Fruit fly (Drosophila melanogaster) whole organism, embryonic: ENCODE measurements around the gene PolE2.
A peak's percentile ranks its signal among the peaks of the same experiment; 100 is the strongest.

Source experiments
- Bdp1 ChIP-seq: fragments of 200-800 bp; sonication (Bioruptor generic); optimal IDR thresholded peaks from 3 replicates; lab custom pipeline; 2016; ENCODE audit warnings: missing biosample characterization, missing genetic modification characterization
- CG10267 ChIP-seq: fragments of 200-800 bp; sonication (Bioruptor generic); optimal IDR thresholded peaks from 2 replicates; lab custom pipeline; 2018; ENCODE audit warnings: missing biosample characterization, mild to moderate bottlenecking, missing genetic modification characterization, moderate library complexity
- CG10431 ChIP-seq: fragments of 200-800 bp; sonication (Bioruptor generic); optimal IDR thresholded peaks from 3 replicates; lab custom pipeline; 2018; ENCODE audit warnings: missing biosample characterization, mild to moderate bottlenecking, missing genetic modification characterization
- CG10462 ChIP-seq: fragments of 200-800 bp; sonication (Bioruptor generic); optimal IDR thresholded peaks from 2 replicates; lab custom pipeline; 2016; ENCODE audit warnings: missing biosample characterization, missing genetic modification characterization
- CG1529 ChIP-seq: fragments of 200-800 bp; sonication (Bioruptor generic); optimal IDR thresholded peaks from 3 replicates; lab custom pipeline; 2018; ENCODE audit warnings: missing biosample characterization, missing genetic modification characterization
- CG2120 ChIP-seq: fragments of 200-800 bp; sonication (Bioruptor generic); optimal IDR thresholded peaks from 3 replicates; lab custom pipeline; 2016; ENCODE audit warnings: missing biosample characterization, missing genetic modification characterization
- CG2889 ChIP-seq: fragments of 200-800 bp; sonication (Bioruptor generic); IDR thresholded peaks from 3 replicates; pipeline ENCODE4 v1.3.6; 2022; ENCODE audit warnings: missing biosample characterization, missing genetic modification characterization
- CG34224 ChIP-seq: fragments of 200-800 bp; sonication (Bioruptor generic); IDR thresholded peaks from 3 replicates; pipeline ENCODE4 v1.3.6; 2022; ENCODE audit warnings: missing biosample characterization, missing genetic modification characterization; ENCODE audit not compliant: partially characterized antibody
- CG3838 ChIP-seq: fragments of 200-800 bp; sonication (Bioruptor generic); optimal IDR thresholded peaks from 3 replicates; lab custom pipeline; 2016; ENCODE audit warnings: missing biosample characterization, missing genetic modification characterization
- CG4404 ChIP-seq: fragments of 200-800 bp; sonication (Bioruptor generic); IDR thresholded peaks from 2 replicates; pipeline ENCODE4 v1.3.6; 2022; ENCODE audit warnings: missing biosample characterization, missing genetic modification characterization
- CG4707 ChIP-seq: fragments of 200-800 bp; sonication (Bioruptor generic); optimal IDR thresholded peaks from 2 replicates; lab custom pipeline; 2018; ENCODE audit warnings: missing biosample characterization, mild to moderate bottlenecking, missing genetic modification characterization, moderate library complexity
- CG6683 ChIP-seq: fragments of 200-800 bp; sonication (Bioruptor generic); optimal IDR thresholded peaks from 2 replicates; lab custom pipeline; 2017; ENCODE audit warnings: missing biosample characterization, mild to moderate bottlenecking, missing genetic modification characterization, missing genetic modification reagents
- CG6791 ChIP-seq: fragments of 200-800 bp; sonication (Bioruptor generic); IDR thresholded peaks from 3 replicates; pipeline ENCODE4 v1.3.6; 2022; ENCODE audit warnings: missing biosample characterization, missing genetic modification characterization; ENCODE audit not compliant: partially characterized antibody
- CG7271 ChIP-seq: fragments of 200-800 bp; sonication (Bioruptor generic); optimal IDR thresholded peaks from 2 replicates; lab custom pipeline; 2018; ENCODE audit warnings: missing biosample characterization, mild to moderate bottlenecking, missing genetic modification characterization, moderate library complexity
- CG7963 ChIP-seq: fragments of 200-800 bp; sonication (Bioruptor generic); IDR thresholded peaks from 3 replicates; pipeline ENCODE4 v1.3.6; 2022; ENCODE audit warnings: missing biosample characterization, missing genetic modification characterization; ENCODE audit not compliant: partially characterized antibody
- CG7987 ChIP-seq: fragments of 200-800 bp; sonication (Bioruptor generic); optimal IDR thresholded peaks from 2 replicates; lab custom pipeline; 2018; ENCODE audit warnings: missing biosample characterization, mild to moderate bottlenecking, missing genetic modification characterization, moderate library complexity
- CG8388 ChIP-seq: fragments of 200-800 bp; sonication (Bioruptor generic); optimal IDR thresholded peaks from 2 replicates; lab custom pipeline; 2019; ENCODE audit warnings: missing biosample characterization, mild to moderate bottlenecking, missing genetic modification characterization, moderate library complexity
- CG9797 ChIP-seq: fragments of 200-800 bp; sonication (Bioruptor generic); optimal IDR thresholded peaks from 3 replicates; lab custom pipeline; 2018; ENCODE audit warnings: missing biosample characterization, mild to moderate bottlenecking, missing genetic modification characterization
- Dip3 ChIP-seq: fragments of 200-800 bp; sonication (Bioruptor generic); optimal IDR thresholded peaks from 3 replicates; lab custom pipeline; 2016; ENCODE audit warnings: missing biosample characterization, missing genetic modification characterization
- Dp ChIP-seq: fragments of 200-800 bp; sonication (Bioruptor generic); optimal IDR thresholded peaks from 2 replicates; lab custom pipeline; 2018; ENCODE audit warnings: missing biosample characterization, mild to moderate bottlenecking, missing genetic modification characterization, moderate library complexity
- Drgx ChIP-seq: fragments of 200-800 bp; sonication (Bioruptor generic); IDR thresholded peaks from 2 replicates; pipeline ENCODE4 v1.3.6; 2022; ENCODE audit warnings: missing biosample characterization, missing genetic modification characterization
- MBD-R2 ChIP-seq: fragments of 200-800 bp; sonication (Bioruptor generic); IDR thresholded peaks from 2 replicates; pipeline ENCODE4 v1.3.6; 2022; ENCODE audit warnings: missing biosample characterization, missing genetic modification characterization
- NC2α ChIP-seq: fragments of 200-800 bp; sonication (Bioruptor generic); optimal IDR thresholded peaks from 2 replicates; lab custom pipeline; 2016; ENCODE audit warnings: missing biosample characterization, missing genetic modification characterization
- Opbp ChIP-seq: fragments of 200-800 bp; sonication (Bioruptor generic); IDR thresholded peaks from 3 replicates; pipeline ENCODE4 v1.3.6; 2022; ENCODE audit warnings: missing biosample characterization, missing genetic modification characterization; ENCODE audit not compliant: partially characterized antibody
- Pdp1 ChIP-seq, 2 experiments: fragments of 200-800 bp; sonication (Bioruptor generic); optimal IDR thresholded peaks; 3 replicates each; lab custom pipeline; 2016; ENCODE audit warnings: missing biosample characterization in 2 of 2, missing genetic modification characterization in 2 of 2, mild to moderate bottlenecking in 1 of 2, moderate library complexity in 1 of 2
- Trl ChIP-seq, 3 experiments: fragments of >200 bp in 2 of 3; fragments of 200-800 bp in 1 of 3; sonication (Bioruptor generic) in 1 of 3; optimal IDR thresholded peaks; 2 replicates in 1 of 3; 3 replicates in 2 of 3; lab custom pipeline; 2016 to 2017; ENCODE audit warnings: missing biosample characterization in 1 of 3, missing genetic modification characterization in 1 of 3
- ab ChIP-seq: fragments of 200-800 bp; sonication (Bioruptor generic); optimal IDR thresholded peaks from 2 replicates; lab custom pipeline; 2016; ENCODE audit warnings: missing biosample characterization, missing genetic modification characterization
- chinmo ChIP-seq: fragments of 200-800 bp; sonication (Bioruptor generic); IDR thresholded peaks from 4 replicates; pipeline ENCODE4 v1.3.6; 2022; ENCODE audit warnings: missing biosample characterization, missing genetic modification characterization; ENCODE audit not compliant: partially characterized antibody
- dpn ChIP-seq, 2 experiments: fragments of 200-800 bp; sonication (Bioruptor generic); optimal IDR thresholded peaks; 3 replicates each; lab custom pipeline; 2016; ENCODE audit warnings: missing biosample characterization in 2 of 2, missing genetic modification characterization in 2 of 2
- fd102C ChIP-seq: fragments of 200-800 bp; sonication (Bioruptor generic); optimal IDR thresholded peaks from 2 replicates; lab custom pipeline; 2018; ENCODE audit warnings: missing biosample characterization, mild to moderate bottlenecking, missing genetic modification characterization, moderate library complexity
- fd3F ChIP-seq: fragments of 200-800 bp; sonication (Bioruptor generic); optimal IDR thresholded peaks from 2 replicates; lab custom pipeline; 2018; ENCODE audit warnings: missing biosample characterization, mild to moderate bottlenecking, missing genetic modification characterization, moderate library complexity
- gcm ChIP-seq: fragments of 200-800 bp; sonication (Bioruptor generic); optimal IDR thresholded peaks from 2 replicates; lab custom pipeline; 2019; ENCODE audit warnings: missing biosample characterization, mild to moderate bottlenecking, missing genetic modification characterization, moderate library complexity
- gsb-n ChIP-seq: fragments of 200-800 bp; sonication (Bioruptor generic); optimal IDR thresholded peaks from 3 replicates; lab custom pipeline; 2018; ENCODE audit warnings: missing biosample characterization, mild to moderate bottlenecking, missing genetic modification characterization
- jing ChIP-seq: fragments of 200-800 bp; sonication (Bioruptor generic); optimal IDR thresholded peaks from 2 replicates; lab custom pipeline; 2018; ENCODE audit warnings: missing biosample characterization, mild to moderate bottlenecking, missing genetic modification characterization
- luna ChIP-seq: fragments of 200-800 bp; sonication (Bioruptor generic); optimal IDR thresholded peaks from 2 replicates; lab custom pipeline; 2016; ENCODE audit warnings: missing biosample characterization, missing genetic modification characterization
- onecut ChIP-seq: fragments of 200-800 bp; sonication (Bioruptor generic); IDR thresholded peaks from 2 replicates; pipeline ENCODE4 v1.3.6; 2022; ENCODE audit warnings: missing biosample characterization, missing genetic modification characterization
- org-1 ChIP-seq: fragments of 200-800 bp; sonication (Bioruptor generic); optimal IDR thresholded peaks from 2 replicates; lab custom pipeline; 2017; ENCODE audit warnings: missing biosample characterization, missing genetic modification characterization
- pb ChIP-seq: fragments of 200-800 bp; sonication (Bioruptor generic); optimal IDR thresholded peaks from 3 replicates; lab custom pipeline; 2016; ENCODE audit warnings: missing biosample characterization, missing genetic modification characterization
- peb ChIP-seq: fragments of 200-800 bp; sonication (Bioruptor generic); IDR thresholded peaks from 2 replicates; pipeline ENCODE4 v1.3.6; 2022; ENCODE audit warnings: missing biosample characterization, missing genetic modification characterization
- pzg ChIP-seq: fragments of 200-800 bp; sonication (Bioruptor generic); optimal IDR thresholded peaks from 3 replicates; lab custom pipeline; 2018; ENCODE audit warnings: missing biosample characterization, mild to moderate bottlenecking, missing genetic modification characterization, moderate library complexity
- ranshi ChIP-seq: fragments of 200-800 bp; sonication (Bioruptor generic); IDR thresholded peaks from 2 replicates; pipeline ENCODE4 v1.3.6; 2022; ENCODE audit warnings: missing biosample characterization, missing genetic modification characterization
- run ChIP-seq: fragments of 200-800 bp; sonication (Bioruptor generic); optimal IDR thresholded peaks from 3 replicates; lab custom pipeline; 2018; ENCODE audit warnings: missing biosample characterization, mild to moderate bottlenecking, missing genetic modification characterization
- schlank ChIP-seq: fragments of 200-800 bp; sonication (Bioruptor generic); optimal IDR thresholded peaks from 2 replicates; lab custom pipeline; 2018; ENCODE audit warnings: missing biosample characterization, mild to moderate bottlenecking, missing genetic modification characterization
- sens-2 ChIP-seq: fragments of 200-800 bp; sonication (Bioruptor generic); IDR thresholded peaks from 2 replicates; pipeline ENCODE4 v1.3.6; 2022; ENCODE audit warnings: missing biosample characterization, missing genetic modification characterization
- tin ChIP-seq: fragments of 200-800 bp; sonication (Bioruptor generic); optimal IDR thresholded peaks from 3 replicates; lab custom pipeline; 2016; ENCODE audit warnings: missing biosample characterization, missing genetic modification characterization
- vfl ChIP-seq: fragments of 200-800 bp; sonication (Bioruptor generic); optimal IDR thresholded peaks from 2 replicates; lab custom pipeline; 2016; ENCODE audit warnings: missing biosample characterization, missing genetic modification characterization
- wor ChIP-seq: fragments of 200-800 bp; sonication (Bioruptor generic); IDR thresholded peaks from 2 replicates; pipeline ENCODE4 v1.3.6; 2022; ENCODE audit warnings: missing biosample characterization, missing genetic modification characterization
- yki ChIP-seq: fragments of >200 bp; optimal IDR thresholded peaks from 3 replicates; lab custom pipeline; 2018

Gene PolE2

dm6 chr3L:5926015-5926988, 29.1 kb upstream of the PolE2 start (continued):
- TF ChIP-seq tin (GFP tag; lab: Kevin White, UChicago), result no peak
- no peak for TF ChIP-seq Drgx (GFP tag; lab: Robert Waterston, UW)
- peak; percentile 27 for TF ChIP-seq fd3F (GFP tag; lab: Kevin White, UChicago)
- peak; percentile 47 for TF ChIP-seq CG1529
- TF ChIP-seq vfl (GFP tag; lab: Kevin White, UChicago), result no peak
- no peak for TF ChIP-seq CG4404 (GFP tag; lab: Robert Waterston, UW)
- TF ChIP-seq gsb-n (tag; lab: Kevin White, UChicago), result peak; percentile 12
- no peak for TF ChIP-seq run
- no peak for TF ChIP-seq Bdp1 (GFP tag; lab: Kevin White, UChicago)
- TF ChIP-seq Dp (GFP tag; lab: Kevin White, UChicago), result no peak
- peak; percentile 13 for TF ChIP-seq gcm (GFP tag; lab: Kevin White, UChicago)
- no peak for TF ChIP-seq CG7271 (tag; lab: Kevin White, UChicago)
- no peak for TF ChIP-seq CG10431 (GFP tag; lab: Kevin White, UChicago)
- peak; percentile 69 for TF ChIP-seq CG8388 (GFP tag; lab: Kevin White, UChicago)
- peak; percentile 65 for TF ChIP-seq CG2120 (GFP tag; lab: Kevin White, UChicago)
- no peak for TF ChIP-seq luna
- peak; percentile 46 for TF ChIP-seq CG4707 (GFP tag; lab: Kevin White, UChicago)
- TF ChIP-seq wor (GFP tag; lab: Robert Waterston, UW), result peak; percentile 33; the same call in 1 of the 2 replicates
- peak; percentile 11 for TF ChIP-seq Dip3 (GFP tag; lab: Kevin White, UChicago)
- TF ChIP-seq sens-2, result no peak; the same call in 1 of the 2 replicates
- peak; percentile 19 to 34 for TF ChIP-seq Pdp1 (GFP tag; optimal IDR thresholded peaks at IDR 0.05; lab: Kevin White, UChicago)
- TF ChIP-seq NC2α (GFP tag; lab: Kevin White, UChicago), result no peak
- TF ChIP-seq CG7963 (GFP tag; lab: Robert Waterston, UW), result no peak
- TF ChIP-seq onecut (GFP tag; lab: Robert Waterston, UW), result no peak
- peak; percentile 13 for TF ChIP-seq CG7987 (GFP tag; lab: Kevin White, UChicago)
- no peak for TF ChIP-seq pzg
- TF ChIP-seq CG6683 (GFP tag; lab: Kevin White, UChicago), result no peak
- TF ChIP-seq yki (lab: Kevin White, UChicago), result no peak
- TF ChIP-seq schlank (tag; lab: Kevin White, UChicago), result no peak
- TF ChIP-seq jing (GFP tag; lab: Kevin White, UChicago), result no peak
- no peak for TF ChIP-seq peb (GFP tag; lab: Robert Waterston, UW)
- TF ChIP-seq ranshi (GFP tag; lab: Robert Waterston, UW), result 0 out of 2 replicates have a peak, but pooled peaks have one; percentile 41
- no peak for TF ChIP-seq fd102C
- TF ChIP-seq CG9797, result no peak
- no peak for TF ChIP-seq Opbp (GFP tag; lab: Robert Waterston, UW)
- peak; percentile 76; the same call in 2 of the 4 replicates for TF ChIP-seq chinmo (GFP tag; lab: Robert Waterston, UW)
- TF ChIP-seq dpn (GFP tag; optimal IDR thresholded peaks at IDR 0.05; lab: Kevin White, UChicago), result peak; percentile 19 to 46
- no peak for TF ChIP-seq CG2889
- peak; percentile 29 for TF ChIP-seq org-1 (GFP tag; lab: Kevin White, UChicago)
- TF ChIP-seq Trl (optimal IDR thresholded peaks at IDR 0.05; lab: Kevin White, UChicago), result peak; percentile 52 to 64
- no peak for TF ChIP-seq Trl (GFP tag; optimal IDR thresholded peaks at IDR 0.05; lab: Kevin White, UChicago)
- no peak for TF ChIP-seq pb (GFP tag; lab: Kevin White, UChicago)
- TF ChIP-seq CG34224 (GFP tag; lab: Robert Waterston, UW), result no peak
- no peak for TF ChIP-seq CG10267 (tag; lab: Kevin White, UChicago)
- peak; percentile 11; the same call in 1 of the 2 replicates for TF ChIP-seq MBD-R2 (GFP tag; lab: Robert Waterston, UW)
- TF ChIP-seq CG6791 (GFP tag; lab: Robert Waterston, UW), result no peak
- TF ChIP-seq CG10462, result peak; percentile 17
- TF ChIP-seq ab (GFP tag; lab: Kevin White, UChicago), result no peak
- no peak for TF ChIP-seq CG3838 (GFP tag; lab: Kevin White, UChicago)
